Worm (Caenorhabditis elegans) whole organism, late embryonic: ENCODE measurements around the gene him-17.
"Not testable (repeated sequence)": the region's sequence is repeated elsewhere in the genome, so short reads cannot be mapped to it uniquely, and the experiment has no call there.

ENCODE experiments used
- C38D4.7 ChIP-seq: fragments of 200-800 bp; sonication (Bioruptor generic); optimal IDR thresholded peaks from 2 replicates; lab custom pipeline; 2018; ENCODE audit warnings: mild to moderate bottlenecking, missing genetic modification characterization, moderate library complexity, missing compliant biosample characterization
- F13H6.1 ChIP-seq: sonication (generic microtip); optimal IDR thresholded peaks from 2 replicates; lab custom pipeline; 2016; ENCODE audit warnings: missing genetic modification characterization, missing compliant biosample characterization
- K02D7.2 ChIP-seq: sonication (generic microtip); optimal IDR thresholded peaks from 2 replicates; lab custom pipeline; 2017; ENCODE audit warnings: mild to moderate bottlenecking, missing genetic modification characterization, missing compliant biosample characterization
- K09A11.1 ChIP-seq: sonication (generic microtip); optimal IDR thresholded peaks from 2 replicates; lab custom pipeline; 2017; ENCODE audit warnings: antibody characterized with exemption, mild to moderate bottlenecking, missing genetic modification characterization, missing compliant biosample characterization; ENCODE audit not compliant: insufficient read depth
- T23F11.4 ChIP-seq: fragments of 200-800 bp; sonication (Bioruptor generic); optimal IDR thresholded peaks from 2 replicates; lab custom pipeline; 2018; ENCODE audit warnings: mild to moderate bottlenecking, missing genetic modification characterization, missing compliant biosample characterization
- ama-1 ChIP-seq: fragments of 150-350 bp; optimal IDR thresholded peaks from 2 replicates; lab custom pipeline; 2014
- ceh-19 ChIP-seq: fragments of 200-800 bp; sonication (Bioruptor generic); optimal IDR thresholded peaks from 2 replicates; lab custom pipeline; 2018; ENCODE audit warnings: mild to moderate bottlenecking, missing genetic modification characterization, missing compliant biosample characterization
- ceh-2 ChIP-seq: sonication (generic microtip); optimal IDR thresholded peaks from 2 replicates; lab custom pipeline; 2016; ENCODE audit warnings: missing genotype, missing genetic modification characterization, missing compliant biosample characterization
- ceh-31 ChIP-seq: sonication (generic microtip); optimal IDR thresholded peaks from 2 replicates; lab custom pipeline; 2016; ENCODE audit warnings: missing genetic modification characterization, missing compliant biosample characterization
- ceh-34 ChIP-seq: sonication (generic microtip); optimal IDR thresholded peaks from 2 replicates; lab custom pipeline; 2016; ENCODE audit warnings: mild to moderate bottlenecking, missing genetic modification characterization, missing compliant biosample characterization
- ceh-45 ChIP-seq: fragments of 200-800 bp; sonication (Bioruptor generic); IDR thresholded peaks from 2 replicates; pipeline ENCODE4 v1.3.6; 2022; ENCODE audit warnings: missing genetic modification reagents, missing genetic modification characterization, missing compliant biosample characterization
- ceh-48 ChIP-seq: sonication (generic microtip); optimal IDR thresholded peaks from 2 replicates; lab custom pipeline; 2016; ENCODE audit warnings: missing genetic modification characterization, inconsistent platforms, missing compliant biosample characterization
- ceh-6 ChIP-seq: fragments of 200-800 bp; sonication (Bioruptor generic); optimal IDR thresholded peaks from 2 replicates; lab custom pipeline; 2018; ENCODE audit warnings: mild to moderate bottlenecking, missing genetic modification characterization, missing compliant biosample characterization
- che-1 ChIP-seq: sonication (generic microtip); optimal IDR thresholded peaks from 2 replicates; lab custom pipeline; 2016; ENCODE audit warnings: mild to moderate bottlenecking, missing genetic modification characterization, missing compliant biosample characterization
- dmd-4 ChIP-seq: sonication (generic microtip); optimal IDR thresholded peaks from 2 replicates; lab custom pipeline; 2016; ENCODE audit warnings: borderline replicate concordance, missing genetic modification characterization, missing compliant biosample characterization
- elt-2 ChIP-seq: sonication (generic microtip); optimal IDR thresholded peaks from 2 replicates; lab custom pipeline; 2016; ENCODE audit warnings: missing genetic modification reagents, missing genetic modification characterization, missing compliant biosample characterization
- elt-4 ChIP-seq: sonication (generic microtip); optimal IDR thresholded peaks from 2 replicates; lab custom pipeline; 2016; ENCODE audit warnings: missing genetic modification characterization, missing compliant biosample characterization
- ets-4 ChIP-seq: sonication (generic microtip); optimal IDR thresholded peaks from 2 replicates; lab custom pipeline; 2016; ENCODE audit warnings: missing genetic modification characterization, missing compliant biosample characterization
- hlh-13 ChIP-seq: fragments of 200-800 bp; sonication (Bioruptor generic); optimal IDR thresholded peaks from 2 replicates; lab custom pipeline; 2018; ENCODE audit warnings: mild to moderate bottlenecking, missing genetic modification characterization, missing compliant biosample characterization
- hlh-15 ChIP-seq: sonication (generic microtip); optimal IDR thresholded peaks from 2 replicates; lab custom pipeline; 2016; ENCODE audit warnings: missing genetic modification characterization, missing compliant biosample characterization
- hlh-6 ChIP-seq: sonication (generic microtip); optimal IDR thresholded peaks from 2 replicates; lab custom pipeline; 2016; ENCODE audit warnings: missing genotype, missing genetic modification characterization, missing compliant biosample characterization
- lim-6 ChIP-seq: sonication (generic microtip); optimal IDR thresholded peaks from 2 replicates; lab custom pipeline; 2016; ENCODE audit warnings: missing genetic modification characterization, missing compliant biosample characterization
- mec-3 ChIP-seq: sonication (generic microtip); optimal IDR thresholded peaks from 2 replicates; lab custom pipeline; 2016; ENCODE audit warnings: borderline replicate concordance, missing genetic modification characterization, missing compliant biosample characterization
- nfya-1 ChIP-seq: sonication (generic microtip); optimal IDR thresholded peaks from 2 replicates; lab custom pipeline; 2017; ENCODE audit warnings: missing genetic modification characterization, mild to moderate bottlenecking, missing compliant biosample characterization, antibody characterized with exemption, moderate library complexity
- nhr-11 ChIP-seq: fragments of 150-350 bp; optimal IDR thresholded peaks from 2 replicates; lab custom pipeline; 2014; ENCODE audit warnings: missing biosample characterization, missing genetic modification characterization
- nhr-232 ChIP-seq: sonication (generic microtip); optimal IDR thresholded peaks from 2 replicates; lab custom pipeline; 2016; ENCODE audit warnings: missing genetic modification characterization, missing compliant biosample characterization
- pag-3 ChIP-seq: sonication (generic microtip); optimal IDR thresholded peaks from 2 replicates; lab custom pipeline; 2016; ENCODE audit warnings: missing compliant biosample characterization, missing genetic modification characterization, borderline replicate concordance
- pha-2 ChIP-seq: sonication (generic microtip); optimal IDR thresholded peaks from 2 replicates; lab custom pipeline; 2017; ENCODE audit warnings: mild to moderate bottlenecking, missing genetic modification characterization, missing compliant biosample characterization
- pha-4 ChIP-seq: fragments of 150-350 bp; optimal IDR thresholded peaks from 2 replicates; lab custom pipeline; 2018; ENCODE audit warnings: missing biosample characterization, missing genetic modification reagents, missing genetic modification characterization
- pqm-1 ChIP-seq: sonication (generic microtip); optimal IDR thresholded peaks from 2 replicates; lab custom pipeline; 2016; ENCODE audit warnings: missing genetic modification characterization, missing compliant biosample characterization
- ref-2 ChIP-seq: sonication (generic microtip); optimal IDR thresholded peaks from 2 replicates; lab custom pipeline; 2016; ENCODE audit warnings: missing genetic modification characterization, missing compliant biosample characterization
- sdc-2 ChIP-seq: sonication (generic microtip); optimal IDR thresholded peaks from 2 replicates; lab custom pipeline; 2016; ENCODE audit warnings: missing genotype, missing genetic modification characterization, missing compliant biosample characterization
- sox-2 ChIP-seq: fragments of 200-800 bp; sonication (Bioruptor generic); IDR thresholded peaks from 2 replicates; pipeline ENCODE4 v1.3.6; 2022; ENCODE audit warnings: missing genetic modification reagents, missing genetic modification characterization, missing compliant biosample characterization
- syd-9 ChIP-seq: sonication (generic microtip); optimal IDR thresholded peaks from 2 replicates; lab custom pipeline; 2016; ENCODE audit warnings: mild to moderate bottlenecking, missing genetic modification characterization, moderate library complexity, missing compliant biosample characterization
- tbx-2 ChIP-seq: sonication (generic microtip); optimal IDR thresholded peaks from 2 replicates; lab custom pipeline; 2016; ENCODE audit warnings: missing genetic modification characterization, missing compliant biosample characterization
- unc-3 ChIP-seq, 2 experiments: fragments of 200-800 bp in 1 of 2; sonication (Bioruptor generic) in 1 of 2; sonication (generic microtip) in 1 of 2; conservative IDR thresholded peaks in 1 of 2; optimal IDR thresholded peaks in 1 of 2; 2 replicates each; pipeline versions ENCODE4 v1.3.6 to Lab custom; 2016 to 2022; ENCODE audit warnings: missing compliant biosample characterization in 2 of 2, missing genetic modification characterization in 2 of 2, missing genetic modification reagents in 1 of 2
- unc-42 ChIP-seq: sonication (generic microtip); optimal IDR thresholded peaks from 2 replicates; lab custom pipeline; 2016; ENCODE audit warnings: missing genotype, missing genetic modification characterization, missing compliant biosample characterization
- unc-55 ChIP-seq: sonication (generic microtip); optimal IDR thresholded peaks from 2 replicates; lab custom pipeline; 2017; ENCODE audit warnings: missing biosample characterization, missing genetic modification reagents, missing genetic modification characterization
- ztf-16 ChIP-seq: sonication (generic microtip); optimal IDR thresholded peaks from 2 replicates; lab custom pipeline; 2017; ENCODE audit warnings: missing genetic modification characterization, missing compliant biosample characterization

him-17 gene

ce11 chrV:13130439-13130840 lies 46.1 kb upstream of the him-17 start (continued):
- TF ChIP-seq pag-3 (tag; lab: Kevin White, UChicago) (no peak), nhr-11 (tag; lab: Kevin White, UChicago) (no peak), pqm-1 (tag; lab: Kevin White, UChicago) (no peak), ceh-2 (tag; lab: Kevin White, UChicago) (peak; percentile 32), F13H6.1 (peak; percentile 7), unc-55 (GFP tag; lab: Kevin White, UChicago) (peak; percentile 59), nfya-1 (tag; lab: Kevin White, UChicago) (peak; percentile 74), elt-2 (peak; percentile 38), ceh-31 (tag; lab: Kevin White, UChicago) (peak; percentile 69), C38D4.7 (GFP tag; lab: Kevin White, UChicago) (peak; percentile 8), unc-42 (tag; lab: Kevin White, UChicago) (peak; percentile 78), hlh-6 (peak; percentile 56), tbx-2 (tag; lab: Kevin White, UChicago) (peak; percentile 82), dmd-4 (peak; percentile 20), lim-6 (peak; percentile 21)
- TF ChIP-seq, all 69 proteins: peak for 26

- no peak for TF ChIP-seq nhr-11 (tag; lab: Kevin White, UChicago)
- TF ChIP-seq hlh-13 = no peak
- no peak for TF ChIP-seq K02D7.2 (tag; lab: Kevin White, UChicago)
- no peak for TF ChIP-seq ceh-2 (tag; lab: Kevin White, UChicago)
- TF ChIP-seq, all 69 proteins: peak for 0
These were observed 45.0 kb upstream of the him-17 start for ce11 chrV:13131487-13131886.

ce11 chrV:13133380-13133779 lies 43.1 kb upstream of the him-17 start, which contains the start of gene B0365.9:
TSS of gene B0365.9 (minus strand) at chrV:13133565.
- no peak for TF ChIP-seq hlh-15
- no peak for TF ChIP-seq unc-3 (GFP tag; conservative IDR thresholded peaks at IDR 0.05; lab: Robert Waterston, UW)
- TF ChIP-seq unc-3 (tag; optimal IDR thresholded peaks at IDR 0.05; lab: Kevin White, UChicago) = no peak
- no peak for TF ChIP-seq sox-2 (GFP tag; lab: Robert Waterston, UW)
- TF ChIP-seq ztf-16 (tag; lab: Kevin White, UChicago) = no peak
- TF ChIP-seq ceh-2 (tag; lab: Kevin White, UChicago) = no peak
- TF ChIP-seq syd-9 (tag; lab: Kevin White, UChicago) = no peak
- no peak for TF ChIP-seq sdc-2 (tag; lab: Kevin White, UChicago)
- no peak for TF ChIP-seq ceh-19 (GFP tag; lab: Kevin White, UChicago)
- no peak for TF ChIP-seq ama-1 (lab: Kevin White, UChicago)
- no peak for TF ChIP-seq mec-3

ce11 chrV:13134786-13135185 lies 41.7 kb upstream of the him-17 start, which contains the start of gene clec-225:
TSS of gene clec-225 (minus strand) at chrV:13134886.
- TF ChIP-seq pha-4 (tag; lab: Kevin White, UChicago); ceh-6 (GFP tag; lab: Kevin White, UChicago); ets-4 (tag; lab: Kevin White, UChicago): not testable (repeated sequence)

- no peak for TF ChIP-seq ceh-48 (tag; lab: Kevin White, UChicago)
- no peak for TF ChIP-seq unc-3 (GFP tag; conservative IDR thresholded peaks at IDR 0.05; lab: Robert Waterston, UW)
- no peak for TF ChIP-seq unc-3 (tag; optimal IDR thresholded peaks at IDR 0.05; lab: Kevin White, UChicago)
- no peak for TF ChIP-seq ceh-34
- TF ChIP-seq nhr-232 (tag; lab: Kevin White, UChicago) = no peak
- no peak for TF ChIP-seq pha-2 (tag; lab: Kevin White, UChicago)
- TF ChIP-seq C38D4.7 (GFP tag; lab: Kevin White, UChicago) = no peak
- TF ChIP-seq ceh-45 = no peak
- no peak for TF ChIP-seq K09A11.1 (tag; lab: Kevin White, UChicago)
- TF ChIP-seq ztf-16 (tag; lab: Kevin White, UChicago) = no peak
- TF ChIP-seq K02D7.2 (tag; lab: Kevin White, UChicago) = no peak
- no peak for TF ChIP-seq T23F11.4 (GFP tag; lab: Kevin White, UChicago)
- no peak for TF ChIP-seq hlh-6
- TF ChIP-seq elt-4 = no peak
- TF ChIP-seq sdc-2 (tag; lab: Kevin White, UChicago) = no peak
- TF ChIP-seq hlh-15 = no peak
- no peak for TF ChIP-seq elt-2
- no peak for TF ChIP-seq ceh-19 (GFP tag; lab: Kevin White, UChicago)
- TF ChIP-seq che-1 (tag; lab: Kevin White, UChicago) = no peak
- no peak for TF ChIP-seq ref-2 (tag; lab: Kevin White, UChicago)
- TF ChIP-seq, all 69 proteins: peak for 0
These were observed 38.6 kb upstream of the him-17 start, which contains the start of gene clec-41 for ce11 chrV:13137955-13138354. TSS of gene clec-41 (minus strand) at chrV:13138101.
